Worm (Caenorhabditis elegans): Measurements from ENCODE around the gene W03G11.2.

DNA sequence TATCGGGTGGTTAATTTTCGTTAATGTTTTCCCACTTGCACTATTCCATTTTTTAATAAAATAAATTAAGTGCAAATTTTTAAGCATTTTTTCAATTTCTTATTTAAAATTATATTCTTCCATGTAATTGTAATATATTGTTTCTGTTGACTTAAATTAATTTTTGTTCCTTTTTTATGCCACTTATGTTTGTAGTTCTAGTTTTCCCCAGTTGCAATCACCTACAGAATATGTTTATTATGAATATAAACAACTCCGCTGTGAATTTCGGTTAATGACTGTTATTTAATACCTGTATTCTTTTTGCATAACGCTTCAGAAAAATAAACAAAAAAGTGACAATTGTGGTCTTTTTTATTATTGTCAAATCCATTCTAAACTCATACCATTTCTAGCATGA lies 43.5 kb downstream of the W03G11.2 start, which contains the start of gene lgc-23:
- no peak for TF ChIP-seq fos-1 (tag; optimal IDR thresholded peaks at IDR 0.05)
- TF ChIP-seq nhr-12 (tag; optimal IDR thresholded peaks at IDR 0.05), result no peak
- no peak for TF ChIP-seq egl-27 (tag; optimal IDR thresholded peaks at IDR 0.05)
- TF ChIP-seq nhr-237 (tag; optimal IDR thresholded peaks at IDR 0.05), result no peak

All from whole organism, L2 larva.